Fruit fly (Drosophila melanogaster) whole organism, embryonic: ENCODE data around the gene CG10116.

Experiments used
- Bgb ChIP-seq: fragments of 200-800 bp; sonication (Bioruptor generic); IDR thresholded peaks from 2 replicates; pipeline ENCODE4 v1.3.6; 2022; ENCODE audit warnings: missing biosample characterization, missing genetic modification characterization; ENCODE audit not compliant: partially characterized antibody
- CG10147 ChIP-seq: fragments of 200-800 bp; sonication (Bioruptor generic); optimal IDR thresholded peaks from 2 replicates; lab custom pipeline; 2019; ENCODE audit warnings: missing biosample characterization, mild to moderate bottlenecking, missing genetic modification characterization, moderate library complexity
- CG10274 ChIP-seq: fragments of 200-800 bp; sonication (Bioruptor generic); optimal IDR thresholded peaks from 3 replicates; lab custom pipeline; 2017; ENCODE audit warnings: missing biosample characterization, mild to moderate bottlenecking, missing genetic modification characterization
- CG10462 ChIP-seq: fragments of 200-800 bp; sonication (Bioruptor generic); optimal IDR thresholded peaks from 2 replicates; lab custom pipeline; 2016; ENCODE audit warnings: missing biosample characterization, missing genetic modification characterization
- CG11085 ChIP-seq: fragments of 200-800 bp; sonication (Bioruptor generic); IDR thresholded peaks from 2 replicates; pipeline ENCODE4 v1.3.6; 2022; ENCODE audit warnings: missing biosample characterization, missing genetic modification characterization
- CG11398 ChIP-seq: fragments of 200-800 bp; sonication (Bioruptor generic); optimal IDR thresholded peaks from 2 replicates; lab custom pipeline; 2016; ENCODE audit warnings: missing biosample characterization, missing genetic modification characterization
- CG12659 ChIP-seq: fragments of 200-800 bp; sonication (Bioruptor generic); optimal IDR thresholded peaks from 3 replicates; lab custom pipeline; 2017; ENCODE audit warnings: mild to moderate bottlenecking, missing biosample characterization, missing genetic modification reagents, missing genetic modification characterization
- CG12744 ChIP-seq: fragments of 200-800 bp; sonication (Bioruptor generic); optimal IDR thresholded peaks from 2 replicates; lab custom pipeline; 2016; ENCODE audit warnings: missing biosample characterization, missing genetic modification characterization
- CG13123 ChIP-seq: fragments of 200-800 bp; sonication (Bioruptor generic); optimal IDR thresholded peaks from 2 replicates; lab custom pipeline; 2016; ENCODE audit warnings: missing biosample characterization, missing genetic modification characterization
- CG13287 ChIP-seq: fragments of 200-800 bp; sonication (Bioruptor generic); IDR thresholded peaks from 2 replicates; pipeline ENCODE4 v1.3.6; 2022; ENCODE audit warnings: missing biosample characterization, missing genetic modification characterization; ENCODE audit not compliant: partially characterized antibody
- CG15269 ChIP-seq: fragments of 200-800 bp; sonication (Bioruptor generic); optimal IDR thresholded peaks from 2 replicates; lab custom pipeline; 2018; ENCODE audit warnings: missing biosample characterization, mild to moderate bottlenecking, missing genetic modification characterization, moderate library complexity
- CG16779 ChIP-seq: fragments of 200-800 bp; sonication (Bioruptor generic); IDR thresholded peaks from 2 replicates; pipeline ENCODE4 v1.3.6; 2022; ENCODE audit warnings: missing biosample characterization, missing genetic modification characterization
- CG18011 ChIP-seq: fragments of 200-800 bp; sonication (Bioruptor generic); optimal IDR thresholded peaks from 2 replicates; lab custom pipeline; 2017; ENCODE audit warnings: missing biosample characterization, missing genetic modification characterization, mild to moderate bottlenecking, moderate library complexity, missing genotype
- CG2116 ChIP-seq: fragments of 200-800 bp; sonication (Bioruptor generic); optimal IDR thresholded peaks from 3 replicates; lab custom pipeline; 2018; ENCODE audit warnings: missing biosample characterization, mild to moderate bottlenecking, missing genetic modification characterization
- CG2199 ChIP-seq: fragments of 200-800 bp; sonication (Bioruptor generic); IDR thresholded peaks from 3 replicates; pipeline ENCODE4 v1.3.6; 2022; ENCODE audit warnings: missing biosample characterization, missing genetic modification characterization
- CG30403 ChIP-seq: fragments of 200-800 bp; sonication (Bioruptor generic); optimal IDR thresholded peaks from 3 replicates; lab custom pipeline; 2016; ENCODE audit warnings: missing biosample characterization, missing genetic modification characterization
- CG32767 ChIP-seq: fragments of 200-800 bp; sonication (Bioruptor generic); IDR thresholded peaks from 2 replicates; pipeline ENCODE4 v1.3.6; 2022; ENCODE audit warnings: missing biosample characterization, missing genetic modification characterization
- CG6683 ChIP-seq: fragments of 200-800 bp; sonication (Bioruptor generic); optimal IDR thresholded peaks from 2 replicates; lab custom pipeline; 2017; ENCODE audit warnings: missing biosample characterization, mild to moderate bottlenecking, missing genetic modification characterization, missing genetic modification reagents
- CG7357 ChIP-seq: fragments of 200-800 bp; sonication (Bioruptor generic); IDR thresholded peaks from 3 replicates; pipeline ENCODE4 v1.3.6; 2022; ENCODE audit warnings: missing biosample characterization, missing genetic modification characterization
- CG8924 ChIP-seq: fragments of 200-800 bp; optimal IDR thresholded peaks from 3 replicates; lab custom pipeline; 2019; ENCODE audit warnings: missing biosample characterization, mild to moderate bottlenecking, missing genetic modification characterization, moderate library complexity
- CG9817 ChIP-seq: fragments of 200-800 bp; sonication (Bioruptor generic); optimal IDR thresholded peaks from 2 replicates; lab custom pipeline; 2018; ENCODE audit warnings: missing biosample characterization, mild to moderate bottlenecking, missing genetic modification characterization, moderate library complexity
- CG9876 ChIP-seq: fragments of 200-800 bp; sonication (Bioruptor generic); optimal IDR thresholded peaks from 2 replicates; lab custom pipeline; 2016; ENCODE audit warnings: missing biosample characterization, missing genetic modification characterization
- Chrac-16 ChIP-seq: fragments of 200-800 bp; sonication (Bioruptor generic); optimal IDR thresholded peaks from 3 replicates; lab custom pipeline; 2016; ENCODE audit warnings: missing biosample characterization, missing genetic modification characterization
- D19A ChIP-seq: fragments of 200-800 bp; optimal IDR thresholded peaks from 3 replicates; lab custom pipeline; 2019; ENCODE audit warnings: missing biosample characterization, mild to moderate bottlenecking, missing genetic modification characterization, moderate library complexity
- Dp ChIP-seq: fragments of 200-800 bp; sonication (Bioruptor generic); optimal IDR thresholded peaks from 2 replicates; lab custom pipeline; 2018; ENCODE audit warnings: missing biosample characterization, mild to moderate bottlenecking, missing genetic modification characterization, moderate library complexity
- Ets65A ChIP-seq: fragments of 200-800 bp; sonication (Bioruptor generic); peaks from one replicate; lab custom pipeline; 2016; ENCODE audit warnings: missing biosample characterization, missing genetic modification characterization
- H15 ChIP-seq: fragments of 200-800 bp; sonication (Bioruptor generic); IDR thresholded peaks from 3 replicates; pipeline ENCODE4 v1.3.6; 2022; ENCODE audit warnings: missing biosample characterization, missing genetic modification characterization
- Hey ChIP-seq: fragments of 200-800 bp; sonication (Bioruptor generic); optimal IDR thresholded peaks from 3 replicates; lab custom pipeline; 2018; ENCODE audit warnings: missing biosample characterization, mild to moderate bottlenecking, missing genetic modification characterization
- Hr78 ChIP-seq, 2 experiments: fragments of 200-800 bp in 1 of 2; fragments of >200 bp in 1 of 2; sonication (Bioruptor generic) in 1 of 2; optimal IDR thresholded peaks; 2 replicates each; lab custom pipeline; 2017 to 2019; ENCODE audit warnings: missing biosample characterization in 2 of 2, missing genetic modification characterization in 2 of 2, mild to moderate bottlenecking in 1 of 2, moderate library complexity in 1 of 2
- Mad ChIP-seq: fragments of 200-800 bp; sonication (Bioruptor generic); optimal IDR thresholded peaks from 2 replicates; lab custom pipeline; 2016; ENCODE audit warnings: missing biosample characterization, missing genetic modification characterization
- Max ChIP-seq: fragments of 200-800 bp; sonication (Bioruptor generic); optimal IDR thresholded peaks from 2 replicates; lab custom pipeline; 2016; ENCODE audit warnings: missing biosample characterization, mild to moderate bottlenecking, missing genetic modification characterization
- NfI ChIP-seq: fragments of 200-800 bp; sonication (Bioruptor generic); optimal IDR thresholded peaks from 3 replicates; lab custom pipeline; 2018; ENCODE audit warnings: missing biosample characterization, mild to moderate bottlenecking, missing genetic modification characterization, moderate library complexity
- Ravus ChIP-seq: fragments of 200-800 bp; sonication (Bioruptor generic); IDR thresholded peaks from 2 replicates; pipeline ENCODE4 v1.3.6; 2022; ENCODE audit warnings: missing biosample characterization, missing genetic modification characterization
- Rfx ChIP-seq: fragments of 200-800 bp; sonication (Bioruptor generic); IDR thresholded peaks from 2 replicates; pipeline ENCODE4 v1.3.6; 2022; ENCODE audit warnings: missing biosample characterization, missing genetic modification characterization
- Six4 ChIP-seq: fragments of 200-800 bp; sonication (Bioruptor generic); optimal IDR thresholded peaks from 2 replicates; lab custom pipeline; 2016; ENCODE audit warnings: missing biosample characterization, missing genetic modification characterization
- Sox100B ChIP-seq: fragments of 200-800 bp; sonication (Bioruptor generic); optimal IDR thresholded peaks from 3 replicates; lab custom pipeline; 2018; ENCODE audit warnings: missing biosample characterization, mild to moderate bottlenecking, missing genetic modification characterization
- bowl ChIP-seq: fragments of 200-800 bp; sonication (Bioruptor generic); IDR thresholded peaks from 2 replicates; pipeline ENCODE4 v1.3.6; 2022; ENCODE audit warnings: missing biosample characterization, missing genetic modification characterization
- cas ChIP-seq: fragments of 200-800 bp; sonication (Bioruptor generic); IDR thresholded peaks from 2 replicates; pipeline ENCODE4 v1.3.6; 2022; ENCODE audit warnings: missing biosample characterization, missing genetic modification characterization
- dmrt11E ChIP-seq: fragments of 200-800 bp; sonication (Bioruptor generic); optimal IDR thresholded peaks from 3 replicates; lab custom pipeline; 2018; ENCODE audit warnings: missing biosample characterization, mild to moderate bottlenecking, missing genetic modification characterization, moderate library complexity
- fd96Cb ChIP-seq: fragments of 200-800 bp; sonication (Bioruptor generic); optimal IDR thresholded peaks from 2 replicates; lab custom pipeline; 2018; ENCODE audit warnings: missing biosample characterization, mild to moderate bottlenecking, missing genetic modification characterization, moderate library complexity
- gcm ChIP-seq: fragments of 200-800 bp; sonication (Bioruptor generic); optimal IDR thresholded peaks from 2 replicates; lab custom pipeline; 2019; ENCODE audit warnings: missing biosample characterization, mild to moderate bottlenecking, missing genetic modification characterization, moderate library complexity
- odd ChIP-seq: fragments of 200-800 bp; sonication (Bioruptor generic); optimal IDR thresholded peaks from 2 replicates; lab custom pipeline; 2017; ENCODE audit warnings: missing biosample characterization, mild to moderate bottlenecking, missing genetic modification characterization
- otp ChIP-seq: fragments of 200-800 bp; sonication (Bioruptor generic); IDR thresholded peaks from 3 replicates; pipeline ENCODE4, ENCODE4 v1.3.6; 2022; ENCODE audit warnings: missing biosample characterization, missing genetic modification characterization
- prd ChIP-seq, 3 experiments: fragments of >200 bp in 2 of 3; fragments of 200-800 bp in 1 of 3; sonication (Bioruptor generic) in 1 of 3; optimal IDR thresholded peaks in 2 of 3; IDR thresholded peaks in 1 of 3; 2 replicates in 2 of 3; 3 replicates in 1 of 3; pipeline versions ENCODE4 v1.3.6 to Lab custom; 2017 to 2022; ENCODE audit warnings: missing biosample characterization in 1 of 3, missing genetic modification characterization in 1 of 3
- pros ChIP-seq: fragments of 200-800 bp; sonication (Bioruptor generic); optimal IDR thresholded peaks from 3 replicates; lab custom pipeline; 2019; ENCODE audit warnings: missing biosample characterization, mild to moderate bottlenecking, missing genetic modification characterization, moderate library complexity
- row ChIP-seq: fragments of 200-800 bp; sonication (Bioruptor generic); IDR thresholded peaks from 3 replicates; pipeline ENCODE4 v1.3.6; 2022; ENCODE audit warnings: missing biosample characterization, missing genetic modification characterization
- tup ChIP-seq: fragments of 200-800 bp; sonication (Bioruptor generic); optimal IDR thresholded peaks from 2 replicates; lab custom pipeline; 2016; ENCODE audit warnings: missing biosample characterization, mild to moderate bottlenecking, missing genetic modification characterization, moderate library complexity
- usp ChIP-seq: fragments of >200 bp; optimal IDR thresholded peaks from 2 replicates; lab custom pipeline; 2017; ENCODE audit warnings: missing biosample characterization, missing genetic modification characterization
- vvl ChIP-seq: fragments of 200-800 bp; sonication (Bioruptor generic); IDR thresholded peaks from 2 replicates; pipeline ENCODE4 v1.3.6; 2022; ENCODE audit warnings: missing biosample characterization, missing genetic modification characterization

The CG10116 gene

dm6 chr3L:13478339-13479203 is 21.5 kb upstream of the CG10116 start (continued):
- TF ChIP-seq Hey (tag; lab: Kevin White, UChicago) (no peak), CG11085 (no peak), dmrt11E (tag; lab: Kevin White, UChicago) (no peak), usp (GFP tag; lab: Kevin White, UChicago) (no peak), CG30403 (GFP tag; lab: Kevin White, UChicago) (no peak), otp (GFP tag; lab: Robert Waterston, UW) (no peak), CG13287 (GFP tag; lab: Robert Waterston, UW) (no peak), cas (GFP tag; lab: Robert Waterston, UW) (no peak), pros (GFP tag; lab: Kevin White, UChicago) (no peak), CG32767 (GFP tag; lab: Robert Waterston, UW) (no peak), CG9876 (GFP tag; lab: Kevin White, UChicago) (no peak), CG8924 (tag; lab: Kevin White, UChicago) (peak; percentile 8), gcm (no peak), CG16779 (GFP tag; lab: Robert Waterston, UW) (no peak), CG13123 (no peak), odd (GFP tag; lab: Kevin White, UChicago) (no peak), CG2199 (GFP tag; lab: Robert Waterston, UW) (no peak), CG12744 (GFP tag; lab: Kevin White, UChicago) (no peak), prd (optimal IDR thresholded peaks at IDR 0.05; lab: Kevin White, UChicago) (no peak), prd (GFP tag; IDR thresholded peaks at IDR 0.05; lab: Robert Waterston, UW) (0 out of 3 replicates have a peak, but pooled peaks have one; percentile 19), vvl (GFP tag; lab: Robert Waterston, UW) (no peak; the same call in 1 of the 2 replicates), Rfx (GFP tag; lab: Robert Waterston, UW) (peak; percentile 65), CG10462 (GFP tag; lab: Kevin White, UChicago) (no peak), Max (GFP tag; lab: Kevin White, UChicago) (no peak), Hr78 (GFP tag; optimal IDR thresholded peaks at IDR 0.05; lab: Kevin White, UChicago) (no peak), NfI (GFP tag; lab: Kevin White, UChicago) (peak; percentile 29), tup (GFP tag; lab: Kevin White, UChicago) (no peak), Mad (GFP tag; lab: Kevin White, UChicago) (no peak), Ravus (GFP tag; lab: Robert Waterston, UW) (no peak), row (GFP tag; lab: Robert Waterston, UW) (peak; percentile 65), CG6683 (GFP tag; lab: Kevin White, UChicago) (no peak), CG18011 (GFP tag; lab: Kevin White, UChicago) (no peak), Sox100B (no peak), Bgb (GFP tag; lab: Robert Waterston, UW) (no peak), CG9817 (peak; percentile 26), CG10274 (GFP tag; lab: Kevin White, UChicago) (no peak), CG2116 (GFP tag; lab: Kevin White, UChicago) (no peak), H15 (no peak), CG10147 (peak; percentile 28), CG7357 (GFP tag; lab: Robert Waterston, UW) (no peak), CG11398 (GFP tag; lab: Kevin White, UChicago) (no peak), CG15269 (peak; percentile 64), Chrac-16 (GFP tag; lab: Kevin White, UChicago) (no peak), CG12659 (GFP tag; lab: Kevin White, UChicago) (peak; percentile 35), Ets65A (no peak), D19A (tag; lab: Kevin White, UChicago) (no peak), Six4 (GFP tag; lab: Kevin White, UChicago) (no peak), bowl (GFP tag; lab: Robert Waterston, UW) (no peak), Dp (GFP tag; lab: Kevin White, UChicago) (no peak), fd96Cb (no peak)
